Worm (Caenorhabditis elegans) whole organism, L2 larva: Measurements from ENCODE around the gene K09F6.7.

Experiments used
- C34F6.9 ChIP-seq: fragments of 150-350 bp; optimal IDR thresholded peaks from 2 replicates; lab custom pipeline; 2014; ENCODE audit warnings: missing biosample characterization, missing genetic modification characterization
- F13H6.1 ChIP-seq: sonication (generic microtip); optimal IDR thresholded peaks from 2 replicates; lab custom pipeline; 2016; ENCODE audit warnings: missing genetic modification characterization, missing compliant biosample characterization
- R02D3.7 ChIP-seq: fragments of 150-350 bp; optimal IDR thresholded peaks from 2 replicates; lab custom pipeline; 2014; ENCODE audit warnings: missing biosample characterization, missing genetic modification characterization
- alr-1 ChIP-seq: fragments of 150-350 bp; optimal IDR thresholded peaks from 2 replicates; lab custom pipeline; 2014; ENCODE audit warnings: missing biosample characterization, missing genetic modification characterization
- aly-2 ChIP-seq: fragments of 150-350 bp; optimal IDR thresholded peaks from 2 replicates; lab custom pipeline; 2014; ENCODE audit warnings: missing biosample characterization, missing genetic modification characterization
- ceh-82 ChIP-seq: fragments of 150-350 bp; optimal IDR thresholded peaks from 2 replicates; lab custom pipeline; 2014; ENCODE audit warnings: missing biosample characterization, missing genetic modification characterization
- crh-2 ChIP-seq: sonication (generic microtip); optimal IDR thresholded peaks from 2 replicates; lab custom pipeline; 2017; ENCODE audit warnings: missing biosample characterization, missing genetic modification characterization
- dmd-4 ChIP-seq: sonication (generic microtip); optimal IDR thresholded peaks from 2 replicates; lab custom pipeline; 2017; ENCODE audit warnings: missing biosample characterization, missing genetic modification characterization
- egl-27 ChIP-seq: sonication (generic microtip); optimal IDR thresholded peaks from 3 replicates; lab custom pipeline; 2017; ENCODE audit warnings: missing biosample characterization, missing genetic modification reagents, missing genetic modification characterization
- elt-1 ChIP-seq: fragments of 150-350 bp; optimal IDR thresholded peaks from 2 replicates; lab custom pipeline; 2014; ENCODE audit warnings: missing biosample characterization, missing genetic modification characterization
- elt-3 ChIP-seq: sonication (generic microtip); optimal IDR thresholded peaks from 2 replicates; lab custom pipeline; 2017; ENCODE audit warnings: missing biosample characterization, missing genetic modification characterization
- fos-1 ChIP-seq: fragments of 150-350 bp; optimal IDR thresholded peaks from 2 replicates; lab custom pipeline; 2014; ENCODE audit warnings: missing biosample characterization, missing genetic modification characterization
- gmeb-1 ChIP-seq: fragments of 150-350 bp; optimal IDR thresholded peaks from 2 replicates; lab custom pipeline; 2014; ENCODE audit warnings: missing biosample characterization, missing genetic modification characterization
- lin-11 ChIP-seq: fragments of 150-350 bp; sonication (generic microtip); optimal IDR thresholded peaks from 2 replicates; lab custom pipeline; 2014; ENCODE audit warnings: missing biosample characterization, missing genetic modification characterization, inconsistent platforms, mixed read lengths
- lin-13 ChIP-seq: fragments of 150-350 bp; optimal IDR thresholded peaks from 2 replicates; lab custom pipeline; 2014; ENCODE audit warnings: missing biosample characterization, missing genetic modification reagents, missing genetic modification characterization
- lin-39 ChIP-seq: fragments of 150-350 bp; optimal IDR thresholded peaks from 2 replicates; lab custom pipeline; 2014; ENCODE audit warnings: missing biosample characterization, missing genetic modification reagents, missing genetic modification characterization
- lsy-2 ChIP-seq, 2 experiments: fragments of 150-350 bp in 1 of 2; sonication (generic microtip) in 1 of 2; optimal IDR thresholded peaks; 2 replicates each; lab custom pipeline; 2014 to 2017; ENCODE audit warnings: missing biosample characterization in 2 of 2, missing genetic modification characterization in 2 of 2
- mab-5 ChIP-seq: fragments of 150-350 bp; optimal IDR thresholded peaks from 2 replicates; lab custom pipeline; 2014; ENCODE audit warnings: missing biosample characterization, missing genetic modification characterization
- nhr-11 ChIP-seq: fragments of 150-350 bp; optimal IDR thresholded peaks from 2 replicates; lab custom pipeline; 2014; ENCODE audit warnings: missing biosample characterization, missing genetic modification characterization
- nhr-21 ChIP-seq: fragments of 150-350 bp; optimal IDR thresholded peaks from 2 replicates; lab custom pipeline; 2014; ENCODE audit warnings: missing biosample characterization, missing genetic modification characterization
- nhr-23 ChIP-seq: fragments of 150-350 bp; optimal IDR thresholded peaks from 2 replicates; lab custom pipeline; 2014; ENCODE audit warnings: missing biosample characterization, missing genetic modification reagents, missing genetic modification characterization
- peb-1 ChIP-seq: fragments of 150-350 bp; optimal IDR thresholded peaks from 2 replicates; lab custom pipeline; 2014; ENCODE audit warnings: missing biosample characterization, missing genetic modification characterization
- sem-4 ChIP-seq: fragments of 150-350 bp; optimal IDR thresholded peaks from 2 replicates; lab custom pipeline; 2014; ENCODE audit warnings: missing biosample characterization, missing genetic modification reagents, missing genetic modification characterization
- skn-1 ChIP-seq: sonication (generic microtip); optimal IDR thresholded peaks from 2 replicates; lab custom pipeline; 2017; ENCODE audit warnings: missing biosample characterization, missing genetic modification characterization
- sma-3 ChIP-seq: sonication (generic microtip); optimal IDR thresholded peaks from 2 replicates; lab custom pipeline; 2016; ENCODE audit warnings: missing genetic modification reagents, missing genetic modification characterization, missing compliant biosample characterization
- sma-9 ChIP-seq, 2 experiments: fragments of 150-350 bp in 1 of 2; sonication (generic microtip) in 1 of 2; optimal IDR thresholded peaks; 2 replicates each; lab custom pipeline; 2014 to 2016; ENCODE audit warnings: missing genetic modification characterization in 2 of 2, mild to moderate bottlenecking in 1 of 2, missing biosample characterization in 1 of 2, missing compliant biosample characterization in 1 of 2, missing genetic modification reagents in 1 of 2, moderate library complexity in 1 of 2
- unc-55 ChIP-seq: fragments of 150-350 bp; sonication (generic microtip); optimal IDR thresholded peaks from 3 replicates; lab custom pipeline; 2014; ENCODE audit warnings: missing biosample characterization, missing genetic modification reagents, missing genetic modification characterization
- unc-62 ChIP-seq: fragments of 150-350 bp; optimal IDR thresholded peaks from 2 replicates; lab custom pipeline; 2014; ENCODE audit warnings: missing biosample characterization, missing genetic modification reagents, missing genetic modification characterization
- zag-1 ChIP-seq: fragments of 150-350 bp; optimal IDR thresholded peaks from 2 replicates; lab custom pipeline; 2014; ENCODE audit warnings: missing biosample characterization, missing genetic modification characterization
- ztf-1 ChIP-seq: fragments of 200-800 bp; sonication (Bioruptor generic); conservative IDR thresholded peaks from 2 replicates; pipeline ENCODE4 v1.3.6; 2022; ENCODE audit warnings: missing genetic modification characterization, missing compliant biosample characterization
- ztf-11 ChIP-seq: sonication (generic microtip); optimal IDR thresholded peaks from 2 replicates; lab custom pipeline; 2017; ENCODE audit warnings: missing biosample characterization, missing genetic modification characterization

K09F6.7 gene

DNA sequence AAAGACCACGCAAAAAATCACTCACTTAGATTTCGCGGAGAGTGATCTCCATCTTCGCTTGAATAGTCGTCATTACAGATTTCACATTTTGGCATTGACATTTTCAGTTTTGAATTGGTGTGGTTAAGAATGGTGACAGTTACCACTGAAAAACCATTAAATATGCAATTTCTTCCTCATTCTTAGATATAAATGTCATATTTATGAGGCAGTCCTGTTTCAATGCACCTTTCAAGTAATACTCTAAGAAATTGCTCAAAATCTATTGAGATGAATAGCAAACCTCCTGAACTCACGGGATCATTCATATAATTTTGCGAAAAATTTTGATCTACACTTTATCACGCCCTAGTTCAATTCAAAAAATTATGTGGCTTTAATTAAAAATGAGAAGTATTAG is at the start of gene K09F6.7:
TSS of gene K09F6.7 (minus strand) at position 101 of the 400 bp plus-strand sequence.
- TF ChIP-seq sma-9 (GFP tag; optimal IDR thresholded peaks at IDR 0.05; lab: Kevin White, UChicago), result no peak
- TF ChIP-seq sma-9 (tag; optimal IDR thresholded peaks at IDR 0.05; lab: Kevin White, UChicago), result no peak
- no peak for TF ChIP-seq unc-55 (GFP tag; lab: Kevin White, UChicago)
- no peak for TF ChIP-seq unc-62 (GFP tag; lab: Kevin White, UChicago)
- TF ChIP-seq sma-3 (GFP tag; lab: Kevin White, UChicago), result no peak
- TF ChIP-seq aly-2 (tag; lab: Kevin White, UChicago), result no peak
- TF ChIP-seq F13H6.1 (tag; lab: Kevin White, UChicago), result no peak

DNA sequence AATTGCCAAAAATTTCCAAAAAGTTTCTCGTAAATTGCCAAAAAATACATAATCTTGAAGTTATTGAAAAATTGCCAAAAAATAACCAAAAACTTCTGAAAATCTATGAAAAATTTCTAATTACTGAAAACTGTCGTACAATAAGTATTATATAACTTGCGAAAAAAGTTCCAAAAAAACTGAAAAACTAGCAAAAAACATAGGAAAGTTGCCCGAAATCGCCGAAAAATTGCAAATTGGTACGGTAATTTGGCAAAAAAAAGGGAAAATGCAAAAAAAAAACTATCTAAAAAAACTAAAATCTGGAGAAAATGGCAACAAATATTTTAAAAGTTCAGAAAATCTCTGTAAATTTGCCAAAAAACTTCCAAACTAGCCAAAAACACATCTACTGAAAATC is 49.6 kb upstream of the K09F6.7 start, which contains the start of gene enri-1:
TSS of gene enri-1 (minus strand) at position 101 of the 400 bp plus-strand sequence.
- TF ChIP-seq lin-11 (tag; lab: Kevin White, UChicago) (no peak), skn-1 (no peak), C34F6.9 (no peak), alr-1 (tag; lab: Kevin White, UChicago) (no peak), elt-1 (tag; lab: Kevin White, UChicago) (no peak), peb-1 (tag; lab: Kevin White, UChicago) (no peak)

DNA sequence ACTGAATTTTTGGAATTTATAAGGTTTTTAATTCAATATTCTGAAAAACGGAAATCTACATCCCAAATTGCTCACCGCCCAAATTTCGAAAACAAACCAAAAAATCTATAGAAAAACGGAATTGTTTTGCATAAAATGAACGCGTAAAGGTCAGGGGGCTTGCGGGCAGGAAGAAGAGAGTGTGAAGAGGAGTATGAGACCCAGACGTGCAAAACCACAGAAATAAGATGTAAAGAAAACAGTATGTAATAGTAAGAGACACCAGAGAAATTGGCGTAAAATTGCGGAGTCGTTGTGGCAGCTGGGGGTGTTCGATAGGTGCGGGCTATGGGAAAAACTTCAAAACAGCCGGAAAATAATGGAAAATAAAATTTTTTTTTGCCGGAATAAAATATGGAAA is 49.0 kb upstream of the K09F6.7 start:
- no peak for TF ChIP-seq alr-1 (tag; lab: Kevin White, UChicago)
- TF ChIP-seq elt-3, result no peak
- TF ChIP-seq gmeb-1 (tag; lab: Kevin White, UChicago), result no peak
- TF ChIP-seq crh-2, result peak; percentile 14
- TF ChIP-seq ztf-11 (tag; lab: Kevin White, UChicago), result no peak
- no peak for TF ChIP-seq lin-39
- no peak for TF ChIP-seq ztf-1 (GFP tag; lab: Robert Waterston, UW)
- no peak for TF ChIP-seq nhr-11 (tag; lab: Kevin White, UChicago)
- no peak for TF ChIP-seq skn-1
- TF ChIP-seq mab-5 (tag; lab: Kevin White, UChicago), result no peak
- TF ChIP-seq nhr-21 (tag; lab: Kevin White, UChicago), result no peak
- no peak for TF ChIP-seq dmd-4
- TF ChIP-seq lin-13 (GFP tag; lab: Kevin White, UChicago), result no peak
- TF ChIP-seq unc-55 (GFP tag; lab: Kevin White, UChicago), result peak; percentile 26
- TF ChIP-seq nhr-23 (tag; lab: Kevin White, UChicago), result no peak
- TF ChIP-seq egl-27, result no peak
- no peak for TF ChIP-seq zag-1 (tag; lab: Kevin White, UChicago)
- TF ChIP-seq lsy-2 (tag; optimal IDR thresholded peaks at IDR 0.05; lab: Kevin White, UChicago), result peak in 1 of 2 experiments; percentile 38

DNA sequence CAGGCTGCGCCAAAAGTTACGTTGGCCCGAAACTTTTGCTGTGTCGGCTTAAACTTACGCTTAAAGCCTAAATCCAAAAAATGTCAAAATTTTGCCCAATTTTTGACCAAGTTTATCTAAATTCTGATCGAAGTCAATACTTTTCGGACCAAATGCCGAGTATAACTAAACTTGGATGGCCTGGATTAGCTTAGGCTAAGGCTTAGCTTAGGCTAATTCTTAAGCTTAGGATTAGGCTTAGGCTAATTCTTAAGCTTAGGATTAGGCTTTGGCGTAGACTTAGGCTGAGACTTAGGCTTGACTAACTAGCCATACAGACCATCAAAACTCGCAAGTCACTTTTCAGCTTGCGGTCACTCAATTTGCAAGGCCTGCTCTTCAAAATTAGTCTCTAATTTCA is 44.2 kb upstream of the K09F6.7 start:
- no peak for TF ChIP-seq lin-13 (GFP tag; lab: Kevin White, UChicago)
- TF ChIP-seq ceh-82 (tag; lab: Kevin White, UChicago), result no peak
- TF ChIP-seq sem-4 (tag; lab: Kevin White, UChicago), result no peak
- no peak for TF ChIP-seq C34F6.9
- TF ChIP-seq lin-11 (tag; lab: Kevin White, UChicago), result no peak

DNA sequence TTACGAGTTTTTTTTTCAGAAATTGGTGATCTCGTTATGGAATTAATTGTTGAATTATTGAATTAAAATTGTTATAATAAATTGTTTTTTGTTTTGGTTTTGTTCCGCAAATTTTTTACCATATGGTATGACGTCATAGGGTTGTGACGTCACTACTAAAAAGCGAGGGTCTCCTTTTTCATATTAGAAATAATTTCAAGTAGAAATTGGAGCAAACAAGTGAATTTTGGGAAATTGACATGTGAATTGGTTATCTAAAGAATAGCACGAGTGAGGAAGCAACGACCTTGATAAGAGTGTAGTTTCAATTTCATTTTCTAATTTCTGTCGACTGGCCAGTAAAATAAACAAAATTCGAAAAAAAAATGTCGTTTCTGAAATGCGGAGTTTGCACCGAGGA is 43.6 kb upstream of the K09F6.7 start, which contains the start of gene F43C11.7:
TSS of gene F43C11.7 (plus strand) at position 326 of the 400 bp plus-strand sequence.
- no peak for TF ChIP-seq R02D3.7 (tag; lab: Kevin White, UChicago)
- peak; percentile 26 for TF ChIP-seq gmeb-1 (tag; lab: Kevin White, UChicago)
- no peak for TF ChIP-seq sem-4 (tag; lab: Kevin White, UChicago)
- TF ChIP-seq fos-1 (tag; lab: Kevin White, UChicago), result peak; percentile 60
- TF ChIP-seq aly-2 (tag; lab: Kevin White, UChicago), result no peak

DNA sequence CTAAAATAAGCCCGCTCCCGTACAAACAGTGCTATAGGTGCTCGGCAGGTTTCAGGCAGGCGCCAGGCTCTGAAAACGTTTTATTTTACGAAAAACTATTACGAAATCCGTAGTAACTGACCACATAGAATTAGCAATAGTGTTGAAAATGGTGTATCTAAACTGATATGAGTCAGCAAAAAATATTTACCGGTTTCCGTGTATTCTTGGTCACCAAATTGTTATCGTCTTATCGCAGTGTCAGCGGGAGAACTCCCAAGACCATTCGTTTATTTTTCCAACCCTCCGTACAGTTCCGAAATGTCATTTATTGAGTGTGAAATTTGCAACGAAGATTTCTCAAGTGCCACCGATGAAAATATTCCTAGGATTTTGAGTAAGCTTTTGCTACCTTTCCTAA is 40.3 kb upstream of the K09F6.7 start, which contains the start of gene F43C11.8:
TSS of gene F43C11.8 (plus strand) at position 301 of the 400 bp plus-strand sequence.
- peak; percentile 1 for TF ChIP-seq fos-1 (tag; lab: Kevin White, UChicago)
- no peak for TF ChIP-seq ztf-11 (tag; lab: Kevin White, UChicago)
- TF ChIP-seq, all 48 proteins: peak for 1
